Worm (Caenorhabditis elegans) whole organism, L2 larva: ENCODE data around the gene R102.2.

Experiments
- C34F6.9 ChIP-seq: fragments of 150-350 bp; optimal IDR thresholded peaks from 2 replicates; lab custom pipeline; 2014; ENCODE audit warnings: missing biosample characterization, missing genetic modification characterization
- F13H6.1 ChIP-seq: sonication (generic microtip); optimal IDR thresholded peaks from 2 replicates; lab custom pipeline; 2016; ENCODE audit warnings: missing genetic modification characterization, missing compliant biosample characterization
- R02D3.7 ChIP-seq: fragments of 150-350 bp; optimal IDR thresholded peaks from 2 replicates; lab custom pipeline; 2014; ENCODE audit warnings: missing biosample characterization, missing genetic modification characterization
- Y55F3AM.14 ChIP-seq: fragments of 200-800 bp; sonication (Bioruptor generic); optimal IDR thresholded peaks from 2 replicates; lab custom pipeline; 2018; ENCODE audit warnings: mild to moderate bottlenecking, missing genetic modification characterization, missing compliant biosample characterization
- ama-1 ChIP-seq: fragments of 150-350 bp; optimal IDR thresholded peaks from 2 replicates; lab custom pipeline; 2018; ENCODE audit warnings: inconsistent platforms
- blmp-1 ChIP-seq: sonication (generic microtip); optimal IDR thresholded peaks from 2 replicates; lab custom pipeline; 2017; ENCODE audit warnings: missing genetic modification characterization, mild to moderate bottlenecking, missing compliant biosample characterization, antibody characterized with exemption, moderate library complexity; ENCODE audit not compliant: insufficient read depth
- ceh-16 ChIP-seq: fragments of 150-350 bp; optimal IDR thresholded peaks from 2 replicates; lab custom pipeline; 2014; ENCODE audit warnings: missing biosample characterization, missing genetic modification characterization
- ceh-82 ChIP-seq: fragments of 150-350 bp; optimal IDR thresholded peaks from 2 replicates; lab custom pipeline; 2014; ENCODE audit warnings: missing biosample characterization, missing genetic modification characterization
- crh-2 ChIP-seq: sonication (generic microtip); optimal IDR thresholded peaks from 2 replicates; lab custom pipeline; 2017; ENCODE audit warnings: missing biosample characterization, missing genetic modification characterization
- dmd-4 ChIP-seq: sonication (generic microtip); optimal IDR thresholded peaks from 2 replicates; lab custom pipeline; 2017; ENCODE audit warnings: missing biosample characterization, missing genetic modification characterization
- egl-27 ChIP-seq: sonication (generic microtip); optimal IDR thresholded peaks from 3 replicates; lab custom pipeline; 2017; ENCODE audit warnings: missing biosample characterization, missing genetic modification reagents, missing genetic modification characterization
- fos-1 ChIP-seq: fragments of 150-350 bp; optimal IDR thresholded peaks from 2 replicates; lab custom pipeline; 2014; ENCODE audit warnings: missing biosample characterization, missing genetic modification characterization
- gmeb-1 ChIP-seq: fragments of 150-350 bp; optimal IDR thresholded peaks from 2 replicates; lab custom pipeline; 2014; ENCODE audit warnings: missing biosample characterization, missing genetic modification characterization
- lin-11 ChIP-seq: fragments of 150-350 bp; sonication (generic microtip); optimal IDR thresholded peaks from 2 replicates; lab custom pipeline; 2014; ENCODE audit warnings: missing biosample characterization, missing genetic modification characterization, inconsistent platforms, mixed read lengths
- lsy-2 ChIP-seq, 2 experiments: fragments of 150-350 bp in 1 of 2; sonication (generic microtip) in 1 of 2; optimal IDR thresholded peaks; 2 replicates each; lab custom pipeline; 2014 to 2017; ENCODE audit warnings: missing biosample characterization in 2 of 2, missing genetic modification characterization in 2 of 2
- mbf-1 ChIP-seq: sonication (generic microtip); optimal IDR thresholded peaks from 2 replicates; lab custom pipeline; 2017; ENCODE audit warnings: missing biosample characterization, missing genetic modification characterization
- mdl-1 ChIP-seq, 2 experiments: fragments of 150-350 bp in 1 of 2; sonication (generic microtip) in 1 of 2; optimal IDR thresholded peaks; 2 replicates each; lab custom pipeline; 2017; ENCODE audit warnings: missing biosample characterization in 2 of 2, missing genetic modification characterization in 2 of 2
- nhr-11 ChIP-seq: fragments of 150-350 bp; optimal IDR thresholded peaks from 2 replicates; lab custom pipeline; 2014; ENCODE audit warnings: missing biosample characterization, missing genetic modification characterization
- nhr-129 ChIP-seq: fragments of 150-350 bp; optimal IDR thresholded peaks from 2 replicates; lab custom pipeline; 2014; ENCODE audit warnings: missing biosample characterization, missing genetic modification characterization
- nhr-21 ChIP-seq: fragments of 150-350 bp; optimal IDR thresholded peaks from 2 replicates; lab custom pipeline; 2014; ENCODE audit warnings: missing biosample characterization, missing genetic modification characterization
- nhr-23 ChIP-seq: fragments of 150-350 bp; optimal IDR thresholded peaks from 2 replicates; lab custom pipeline; 2014; ENCODE audit warnings: missing biosample characterization, missing genetic modification reagents, missing genetic modification characterization
- nhr-237 ChIP-seq: fragments of 150-350 bp; optimal IDR thresholded peaks from 2 replicates; lab custom pipeline; 2014; ENCODE audit warnings: missing biosample characterization, missing genetic modification characterization
- nhr-25 ChIP-seq: fragments of 150-350 bp; sonication (generic microtip); optimal IDR thresholded peaks from 3 replicates; lab custom pipeline; 2014; ENCODE audit warnings: missing biosample characterization, missing genetic modification characterization
- nhr-6 ChIP-seq: fragments of 150-350 bp; optimal IDR thresholded peaks from 2 replicates; lab custom pipeline; 2014; ENCODE audit warnings: missing biosample characterization, missing genetic modification characterization
- sem-4 ChIP-seq: fragments of 150-350 bp; optimal IDR thresholded peaks from 2 replicates; lab custom pipeline; 2014; ENCODE audit warnings: missing biosample characterization, missing genetic modification reagents, missing genetic modification characterization
- skn-1 ChIP-seq: sonication (generic microtip); optimal IDR thresholded peaks from 2 replicates; lab custom pipeline; 2017; ENCODE audit warnings: missing biosample characterization, missing genetic modification characterization
- sma-3 ChIP-seq: sonication (generic microtip); optimal IDR thresholded peaks from 2 replicates; lab custom pipeline; 2016; ENCODE audit warnings: missing genetic modification reagents, missing genetic modification characterization, missing compliant biosample characterization
- sma-9 ChIP-seq, 2 experiments: fragments of 150-350 bp in 1 of 2; sonication (generic microtip) in 1 of 2; optimal IDR thresholded peaks; 2 replicates each; lab custom pipeline; 2014 to 2016; ENCODE audit warnings: missing genetic modification characterization in 2 of 2, mild to moderate bottlenecking in 1 of 2, missing biosample characterization in 1 of 2, missing compliant biosample characterization in 1 of 2, missing genetic modification reagents in 1 of 2, moderate library complexity in 1 of 2
- snpc-4 ChIP-seq: fragments of 150-350 bp; optimal IDR thresholded peaks from 2 replicates; lab custom pipeline; 2014; ENCODE audit warnings: missing biosample characterization, missing genetic modification characterization
- unc-39 ChIP-seq: fragments of 150-350 bp; optimal IDR thresholded peaks from 2 replicates; lab custom pipeline; 2014; ENCODE audit warnings: missing biosample characterization, missing genetic modification characterization
- unc-62 ChIP-seq: fragments of 150-350 bp; optimal IDR thresholded peaks from 2 replicates; lab custom pipeline; 2014; ENCODE audit warnings: missing biosample characterization, missing genetic modification reagents, missing genetic modification characterization
- zag-1 ChIP-seq: fragments of 150-350 bp; optimal IDR thresholded peaks from 2 replicates; lab custom pipeline; 2014; ENCODE audit warnings: missing biosample characterization, missing genetic modification characterization
- ztf-1 ChIP-seq: fragments of 200-800 bp; sonication (Bioruptor generic); conservative IDR thresholded peaks from 2 replicates; pipeline ENCODE4 v1.3.6; 2022; ENCODE audit warnings: missing genetic modification characterization, missing compliant biosample characterization
- ztf-4 ChIP-seq: fragments of 150-350 bp; optimal IDR thresholded peaks from 2 replicates; lab custom pipeline; 2014; ENCODE audit warnings: missing biosample characterization, missing genetic modification characterization

Gene R102.2

DNA sequence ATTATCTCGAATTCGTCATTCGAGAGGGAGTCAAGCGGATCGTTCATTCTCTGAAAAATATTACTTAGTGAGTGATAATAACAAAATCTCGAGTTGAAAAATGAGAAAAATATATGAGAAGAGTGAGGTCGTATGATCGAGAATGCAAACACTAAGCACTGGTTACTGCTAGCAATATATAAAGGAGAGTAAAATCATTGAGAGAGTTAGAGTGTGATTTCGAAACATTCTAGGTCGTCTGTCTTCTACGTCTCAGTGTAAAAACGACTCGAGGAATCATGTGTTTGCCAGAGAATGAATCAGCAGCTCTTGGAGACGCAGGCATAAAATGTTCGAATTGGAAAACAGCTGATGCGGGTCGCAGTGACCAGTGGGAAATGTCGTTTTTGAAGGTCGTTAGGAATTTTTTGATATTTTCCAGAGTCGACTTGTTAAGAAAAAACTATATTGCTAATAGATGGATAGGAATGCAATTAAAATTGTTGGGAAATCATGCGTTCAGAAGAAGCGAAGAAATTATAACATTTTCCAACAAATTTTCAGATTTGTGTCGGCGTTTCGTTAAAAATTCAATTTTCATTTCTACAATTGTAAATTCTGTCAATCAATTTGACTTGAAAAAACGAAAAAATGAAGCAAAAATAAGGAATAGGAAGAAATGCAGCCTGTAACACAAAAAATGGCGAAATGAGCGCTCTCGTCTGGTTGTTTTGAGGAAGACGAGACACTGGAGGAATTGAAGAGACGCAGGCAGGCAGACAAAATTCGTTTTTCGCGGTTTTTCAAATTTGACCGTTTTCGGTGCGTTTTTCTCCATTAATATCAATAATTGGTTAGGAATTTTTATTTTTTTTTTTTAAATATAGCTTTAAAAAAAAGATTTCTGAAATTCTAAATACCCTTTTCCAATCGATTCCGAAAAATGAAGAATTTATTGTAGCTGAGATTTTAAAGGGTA is 9.9 kb downstream of the R102.2 start, which contains the start of gene allo-1 (continued):
- no peak for TF ChIP-seq mbf-1 (tag; lab: Kevin White, UChicago)
- TF ChIP-seq F13H6.1 (tag; lab: Kevin White, UChicago), result peak; percentile 79
- TF ChIP-seq egl-27 (tag; lab: Kevin White, UChicago), result no peak
- TF ChIP-seq nhr-6 (tag; lab: Kevin White, UChicago), result peak; percentile 46
- TF ChIP-seq R02D3.7 (tag; lab: Kevin White, UChicago), result no peak
- TF ChIP-seq mdl-1 (tag; optimal IDR thresholded peaks at IDR 0.05; lab: Kevin White, UChicago), result no peak
- peak; percentile 15 for TF ChIP-seq nhr-21
- peak; percentile 86 for TF ChIP-seq C34F6.9 (tag; lab: Kevin White, UChicago)
- TF ChIP-seq sem-4 (tag; lab: Kevin White, UChicago), result peak; percentile 33
- peak; percentile 3 for TF ChIP-seq skn-1
- peak; percentile 43 for TF ChIP-seq blmp-1
- no peak for TF ChIP-seq ama-1 (lab: Kevin White, UChicago)
- TF ChIP-seq ztf-4 (tag; lab: Kevin White, UChicago), result peak; percentile 32
- peak; percentile 91 for TF ChIP-seq gmeb-1

DNA sequence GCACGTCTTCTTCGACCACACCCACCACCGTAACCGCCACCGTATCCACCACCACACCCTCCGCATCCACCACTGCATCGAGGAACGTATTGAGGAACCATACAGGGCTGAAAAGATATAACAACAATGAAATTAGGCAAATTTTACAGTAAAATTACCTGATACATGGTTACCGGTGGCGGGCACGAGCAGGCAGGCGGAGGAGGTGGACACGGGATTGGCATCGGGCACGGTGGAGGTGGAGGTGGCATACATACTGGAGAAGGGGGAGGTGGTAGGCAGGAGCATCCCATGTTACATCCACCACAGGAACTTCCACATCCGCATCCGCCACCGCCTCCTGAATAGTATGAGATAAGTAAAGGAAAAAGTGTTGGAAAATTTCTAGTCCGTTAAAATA is 11.1 kb downstream of the R102.2 start:
- TF ChIP-seq F13H6.1 (tag; lab: Kevin White, UChicago), result no peak
- TF ChIP-seq mdl-1 (tag; optimal IDR thresholded peaks at IDR 0.05; lab: Kevin White, UChicago), result no peak
- TF ChIP-seq Y55F3AM.14 (GFP tag; lab: Kevin White, UChicago), result no peak
- no peak for TF ChIP-seq unc-62
- no peak for TF ChIP-seq ama-1 (lab: Kevin White, UChicago)
- no peak for TF ChIP-seq R02D3.7 (tag; lab: Kevin White, UChicago)
- no peak for TF ChIP-seq nhr-23 (tag; lab: Kevin White, UChicago)
- no peak for TF ChIP-seq fos-1 (tag; lab: Kevin White, UChicago)
- no peak for TF ChIP-seq ztf-4 (tag; lab: Kevin White, UChicago)
- TF ChIP-seq nhr-237 (tag; lab: Kevin White, UChicago), result no peak
- no peak for TF ChIP-seq C34F6.9 (tag; lab: Kevin White, UChicago)
- TF ChIP-seq unc-39 (tag; lab: Kevin White, UChicago), result no peak
- TF ChIP-seq snpc-4 (tag; lab: Kevin White, UChicago), result no peak
- no peak for TF ChIP-seq nhr-6 (tag; lab: Kevin White, UChicago)
- no peak for TF ChIP-seq nhr-11 (tag; lab: Kevin White, UChicago)

DNA sequence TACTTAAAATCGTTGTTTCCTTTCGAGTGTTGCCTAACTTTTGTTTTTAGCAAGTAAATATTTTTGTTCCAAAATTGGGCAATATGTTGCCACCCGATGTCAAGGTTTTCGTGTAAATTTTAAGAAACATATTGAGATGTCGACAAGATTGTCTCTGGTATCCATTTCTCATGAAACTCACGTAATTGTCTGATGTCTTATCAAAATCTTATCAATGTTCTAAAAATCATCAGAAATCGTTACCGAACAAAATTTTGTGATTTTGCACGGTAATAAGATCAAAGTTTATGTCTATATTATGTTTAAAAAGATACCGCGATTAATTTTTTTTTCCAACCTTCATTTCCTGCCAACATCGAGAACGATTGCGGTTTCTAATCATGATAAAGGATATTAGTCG is 11.6 kb downstream of the R102.2 start:
- TF ChIP-seq egl-27 (tag; lab: Kevin White, UChicago) (no peak), unc-39 (tag; lab: Kevin White, UChicago) (no peak), zag-1 (no peak), blmp-1 (no peak), sma-9 (GFP tag; optimal IDR thresholded peaks at IDR 0.05; lab: Kevin White, UChicago) (no peak), sma-9 (tag; optimal IDR thresholded peaks at IDR 0.05; lab: Kevin White, UChicago) (no peak), crh-2 (no peak), mbf-1 (tag; lab: Kevin White, UChicago) (no peak), lin-11 (tag; lab: Kevin White, UChicago) (no peak), nhr-237 (tag; lab: Kevin White, UChicago) (no peak), ztf-1 (GFP tag; lab: Robert Waterston, UW) (no peak), sem-4 (tag; lab: Kevin White, UChicago) (no peak), dmd-4 (tag; lab: Kevin White, UChicago) (no peak), ceh-16 (tag; lab: Kevin White, UChicago) (no peak), nhr-23 (tag; lab: Kevin White, UChicago) (no peak), ceh-82 (no peak), sma-3 (GFP tag; lab: Kevin White, UChicago) (no peak), ama-1 (lab: Kevin White, UChicago) (no peak), F13H6.1 (tag; lab: Kevin White, UChicago) (no peak)

DNA sequence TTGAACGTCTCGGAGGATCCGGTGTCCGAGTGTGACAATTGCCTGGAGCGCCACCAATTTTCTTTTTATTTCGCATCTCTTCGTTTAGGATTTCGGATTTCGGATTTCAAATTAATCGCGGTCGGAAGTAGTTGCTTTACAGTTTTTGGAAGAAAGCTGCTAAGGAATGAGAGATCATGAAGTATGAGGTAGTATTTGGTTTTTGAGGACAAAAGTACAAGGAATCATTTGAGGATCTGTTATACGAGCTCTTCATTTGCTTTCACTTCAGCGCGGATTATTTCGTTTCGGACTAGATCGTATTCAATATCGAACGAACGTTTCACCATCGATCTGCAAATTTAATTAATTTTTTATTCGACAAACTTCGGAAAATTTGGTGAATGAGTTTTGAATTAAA is 12.3 kb downstream of the R102.2 start, which contains the start of gene R102.11:
R102.11 (minus strand) TSS at position 101 of the 400 bp plus-strand sequence.
- TF ChIP-seq nhr-6 (tag; lab: Kevin White, UChicago) (no peak), sem-4 (tag; lab: Kevin White, UChicago) (no peak), lsy-2 (tag; optimal IDR thresholded peaks at IDR 0.05; lab: Kevin White, UChicago) (no peak), nhr-129 (tag; lab: Kevin White, UChicago) (no peak), mbf-1 (tag; lab: Kevin White, UChicago) (no peak), nhr-21 (no peak), Y55F3AM.14 (GFP tag; lab: Kevin White, UChicago) (no peak), fos-1 (tag; lab: Kevin White, UChicago) (no peak), lin-11 (tag; lab: Kevin White, UChicago) (no peak), nhr-237 (tag; lab: Kevin White, UChicago) (no peak), crh-2 (no peak), zag-1 (no peak), unc-39 (tag; lab: Kevin White, UChicago) (no peak), R02D3.7 (tag; lab: Kevin White, UChicago) (no peak), dmd-4 (tag; lab: Kevin White, UChicago) (no peak), F13H6.1 (tag; lab: Kevin White, UChicago) (no peak), nhr-25 (tag; lab: Kevin White, UChicago) (no peak)
